Worm (Caenorhabditis elegans): ENCODE results near the gene Y57G11C.20.

Y57G11C.20 gene

DNA sequence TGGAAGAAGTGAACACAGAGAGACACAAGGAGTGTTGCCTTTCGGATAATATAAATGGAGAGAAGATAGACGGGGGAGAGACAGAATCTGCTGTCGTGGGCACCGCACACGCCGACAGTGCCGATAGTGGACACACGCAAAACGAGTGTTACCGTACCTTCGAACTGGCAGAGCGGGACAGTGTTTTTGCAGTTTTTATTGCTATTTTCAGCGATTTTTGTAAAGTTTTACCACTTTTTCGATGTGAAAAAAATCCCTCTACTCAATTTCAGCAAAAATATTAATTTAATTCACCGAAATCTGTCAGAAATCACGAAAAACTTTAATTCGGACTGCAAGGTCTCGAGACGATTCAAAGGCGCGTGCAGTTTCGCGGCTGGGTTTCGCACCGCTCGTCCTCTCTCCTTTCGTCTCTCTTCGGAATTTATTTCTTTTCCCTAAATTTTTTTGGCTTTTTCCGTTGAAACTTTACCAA, 18.2 kb upstream of the Y57G11C.20 start, which contains the start of gene sec-61.A (continued):
- TF ChIP-seq nhr-77 (tag; optimal IDR thresholded peaks at IDR 0.05): peak; percentile 47
- TF ChIP-seq hlh-11 (tag; optimal IDR thresholded peaks at IDR 0.05): peak; percentile 86
- TF ChIP-seq R02D3.7 (tag; optimal IDR thresholded peaks at IDR 0.05): no peak
- TF ChIP-seq zfp-3 (GFP tag; conservative IDR thresholded peaks at IDR 0.05): peak; percentile 79; the same call in 1 of the 2 replicates
- TF ChIP-seq dmd-6 (GFP tag; IDR thresholded peaks at IDR 0.05): peak; percentile 80
- TF ChIP-seq daf-16 (GFP tag; optimal IDR thresholded peaks at IDR 0.05): peak in 1 of 2 experiments; percentile 11
- TF ChIP-seq daf-16 (tag; optimal IDR thresholded peaks at IDR 0.05): peak; percentile 14
- TF ChIP-seq ceh-20 (GFP tag; IDR thresholded peaks at IDR 0.05): no peak
- TF ChIP-seq lsy-2 (tag; optimal IDR thresholded peaks at IDR 0.05): peak; percentile 96 to 98
- peak; percentile 75 for TF ChIP-seq hmg-1.1 (GFP tag; IDR thresholded peaks at IDR 0.05)
- TF ChIP-seq set-16 (GFP tag; IDR thresholded peaks at IDR 0.05): peak; percentile 18; the same call in 1 of the 2 replicates

DNA sequence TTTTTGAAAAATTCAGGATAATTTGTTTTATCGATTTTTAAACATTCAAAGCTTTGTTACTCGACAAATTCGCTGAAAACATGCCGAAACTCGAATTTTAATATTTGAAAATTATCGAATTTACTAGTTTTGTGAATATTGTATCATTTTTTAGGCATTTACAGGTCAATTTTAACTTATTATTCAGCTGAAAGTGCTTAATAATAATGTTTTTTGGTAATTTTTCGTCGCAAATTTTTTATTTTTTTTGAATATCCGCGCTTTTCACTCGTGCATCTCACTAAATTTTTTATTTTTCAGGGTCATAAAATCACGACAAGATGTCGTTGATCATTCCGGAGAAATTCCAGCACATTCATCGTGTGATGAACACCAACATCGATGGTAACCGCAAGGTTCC, 17.8 kb upstream of the Y57G11C.20 start, which contains the start of gene rps-18:
Gene rps-18, plus strand, starts transcription at position 301 of the 400 bp plus-strand sequence.
- TF ChIP-seq F44E2.7 (GFP tag; IDR thresholded peaks at IDR 0.05) (no peak), ztf-11 (tag; optimal IDR thresholded peaks at IDR 0.05) (no peak), nhr-102 (tag; optimal IDR thresholded peaks at IDR 0.05) (no peak), F49E8.2 (tag; optimal IDR thresholded peaks at IDR 0.05; ENCODE audit: borderline replicate concordance) (no peak), madf-5 (GFP tag; IDR thresholded peaks at IDR 0.05) (no peak), nhr-11 (tag; optimal IDR thresholded peaks at IDR 0.05) (no peak), hmg-1.1 (GFP tag; IDR thresholded peaks at IDR 0.05) (no peak), spr-3 (GFP tag; optimal IDR thresholded peaks at IDR 0.05) (no peak), nhr-77 (tag; optimal IDR thresholded peaks at IDR 0.05) (no peak), nhr-6 (tag; optimal IDR thresholded peaks at IDR 0.05) (no peak), vab-7 (GFP tag; IDR thresholded peaks at IDR 0.05) (no peak), ZK337.2 (GFP tag; IDR thresholded peaks at IDR 0.05) (no peak)

DNA sequence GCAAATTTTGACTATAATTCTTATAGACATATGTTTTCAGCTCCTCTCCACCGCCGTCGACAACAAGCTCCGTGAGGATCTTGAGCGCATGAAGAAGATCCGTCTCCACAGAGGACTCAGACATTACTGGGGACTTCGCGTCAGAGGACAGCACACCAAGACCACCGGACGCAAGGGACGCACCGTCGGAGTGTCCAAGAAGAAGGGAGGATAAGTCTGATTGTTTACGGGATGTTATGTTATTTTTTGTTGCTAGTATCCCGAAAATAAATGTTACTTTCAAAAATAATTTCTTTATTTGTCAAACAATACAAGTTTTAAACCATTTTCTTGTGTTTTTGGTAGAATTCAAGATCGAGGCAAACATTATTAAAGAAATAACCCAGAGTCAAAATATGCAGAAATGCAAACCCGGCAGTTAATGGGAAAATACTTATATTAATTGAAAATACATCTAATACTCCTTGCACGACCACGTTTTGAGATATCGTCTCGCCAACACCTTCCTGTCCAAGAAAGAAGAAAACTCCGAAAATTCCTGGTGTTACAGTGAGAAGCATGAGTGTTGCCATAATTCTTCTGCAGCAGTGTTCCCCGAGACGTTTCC, 16.9 kb upstream of the Y57G11C.20 start:
- TF ChIP-seq nhr-48 (tag; optimal IDR thresholded peaks at IDR 0.05) (no peak), aha-1 (tag) (peak; percentile 86), Y75B8A.6 (GFP tag; IDR thresholded peaks at IDR 0.05) (no peak), nhr-6 (tag; optimal IDR thresholded peaks at IDR 0.05) (no peak), ZK337.2 (GFP tag; IDR thresholded peaks at IDR 0.05) (no peak), nhr-111 (GFP tag; optimal IDR thresholded peaks at IDR 0.05) (no peak), lin-29 (GFP tag; IDR thresholded peaks at IDR 0.05) (no peak), ztf-7 (tag; optimal IDR thresholded peaks at IDR 0.05) (no peak), T26A8.4 (GFP tag; IDR thresholded peaks at IDR 0.05) (no peak), lin-38 (GFP tag; IDR thresholded peaks at IDR 0.05) (peak; percentile 41), F49E8.2 (tag; optimal IDR thresholded peaks at IDR 0.05; ENCODE audit: borderline replicate concordance) (peak; percentile 12), cey-2 (tag; optimal IDR thresholded peaks at IDR 0.05; ENCODE audit: borderline replicate concordance, insufficient read depth) (no peak), unc-62 (GFP tag; optimal IDR thresholded peaks at IDR 0.05 in 1 of 2) (peak in 1 of 2 experiments; percentile 52), unc-62 (tag; optimal IDR thresholded peaks at IDR 0.05) (no peak), R02D3.7 (tag; optimal IDR thresholded peaks at IDR 0.05) (no peak), madf-5 (GFP tag; IDR thresholded peaks at IDR 0.05) (no peak), unc-39 (tag; optimal IDR thresholded peaks at IDR 0.05) (no peak), mdl-1 (tag; optimal IDR thresholded peaks at IDR 0.05) (no peak), ZK546.5 (tag; optimal IDR thresholded peaks at IDR 0.05) (no peak), egl-43 (GFP tag; IDR thresholded peaks at IDR 0.05) (no peak), ceh-32 (tag; optimal IDR thresholded peaks at IDR 0.05; ENCODE audit: poor library complexity) (no peak), mxl-3 (GFP tag; optimal IDR thresholded peaks at IDR 0.05) (no peak), aly-2 (tag; optimal IDR thresholded peaks at IDR 0.05) (no peak), ces-1 (GFP tag; optimal IDR thresholded peaks at IDR 0.05) (no peak), snpc-1.2 (GFP tag; IDR thresholded peaks at IDR 0.05) (peak; percentile 84), daf-8 (GFP tag; IDR thresholded peaks at IDR 0.05) (no peak), pha-4 (GFP tag; IDR thresholded peaks at IDR 0.05) (no peak), pha-4 (tag; optimal IDR thresholded peaks at IDR 0.05) (no peak)

All from whole organism, L4 larva.